Fruit fly (Drosophila melanogaster) whole organism: ENCODE results near the gene CG5909.

Source experiments
- CG8478 ChIP-seq: fragments of >200 bp; optimal IDR thresholded peaks from 2 replicates; lab custom pipeline; 2018; ENCODE audit warnings: inconsistent platforms
- Dll ChIP-seq: fragments of >200 bp; optimal IDR thresholded peaks from 2 replicates; lab custom pipeline; 2017
- EcR ChIP-seq, 2 experiments: fragments of >200 bp; optimal IDR thresholded peaks; 2 replicates each; lab custom pipeline; 2017; ENCODE audit warnings: missing biosample characterization in 2 of 2, missing genetic modification characterization in 2 of 2, missing genetic modification reagents in 2 of 2
- pan ChIP-seq: fragments of >200 bp; optimal IDR thresholded peaks from 2 replicates; lab custom pipeline; 2017
- psq ChIP-seq: fragments of >200 bp; optimal IDR thresholded peaks from 2 replicates; lab custom pipeline; 2017
- usp ChIP-seq: fragments of >200 bp; optimal IDR thresholded peaks from 2 replicates; lab custom pipeline; 2017; ENCODE audit warnings: missing biosample characterization, missing genetic modification characterization, mixed read lengths

dm6 chr3R:27154001-27154400 is 7.0 kb upstream of the CG5909 start:
- TF ChIP-seq psq (lab: Kevin White, UChicago) (no peak), EcR (GFP tag; optimal IDR thresholded peaks at IDR 0.05; lab: Kevin White, UChicago) (no peak), usp (no peak), CG8478 (lab: Kevin White, UChicago) (no peak), Dll (no peak), pan (lab: Kevin White, UChicago) (no peak)
